Worm (Caenorhabditis elegans) whole organism, early embryonic: ENCODE data around the gene mboa-6.

Experiments used
- B0310.2 ChIP-seq: sonication (generic microtip); optimal IDR thresholded peaks from 2 replicates; lab custom pipeline; 2016; ENCODE audit warnings: mild to moderate bottlenecking, missing genetic modification characterization, missing compliant biosample characterization
- F13C5.2 ChIP-seq: sonication (generic microtip); optimal IDR thresholded peaks from 2 replicates; lab custom pipeline; 2017; ENCODE audit warnings: mild to moderate bottlenecking, missing genetic modification characterization, inconsistent platforms, missing compliant biosample characterization
- aly-1 ChIP-seq: sonication (generic microtip); optimal IDR thresholded peaks from 2 replicates; lab custom pipeline; 2016; ENCODE audit warnings: missing genetic modification characterization, missing compliant biosample characterization
- ama-1 ChIP-seq: fragments of 150-350 bp; optimal IDR thresholded peaks from 2 replicates; lab custom pipeline; 2014
- ceh-13 ChIP-seq: fragments of 200-800 bp; sonication (Bioruptor generic); optimal IDR thresholded peaks from 2 replicates; lab custom pipeline; 2018; ENCODE audit warnings: mild to moderate bottlenecking, missing genetic modification characterization, missing compliant biosample characterization
- ceh-36 ChIP-seq: sonication (generic microtip); optimal IDR thresholded peaks from 2 replicates; lab custom pipeline; 2016; ENCODE audit warnings: missing genetic modification characterization, inconsistent platforms, missing compliant biosample characterization
- ets-7 ChIP-seq: sonication (generic microtip); optimal IDR thresholded peaks from 2 replicates; lab custom pipeline; 2016; ENCODE audit warnings: missing genotype, missing genetic modification characterization, missing compliant biosample characterization
- flt-1 ChIP-seq: fragments of 200-800 bp; sonication (Bioruptor generic); IDR thresholded peaks from 2 replicates; pipeline ENCODE4 v1.3.6; 2022; ENCODE audit warnings: missing genetic modification characterization, missing compliant biosample characterization
- hmbx-1 ChIP-seq: sonication (generic microtip); optimal IDR thresholded peaks from 2 replicates; lab custom pipeline; 2016; ENCODE audit warnings: mild to moderate bottlenecking, missing genetic modification characterization, missing compliant biosample characterization
- hmg-4 ChIP-seq: fragments of 200-800 bp; sonication (Bioruptor generic); optimal IDR thresholded peaks from 2 replicates; lab custom pipeline; 2018; ENCODE audit warnings: mild to moderate bottlenecking, missing genetic modification characterization, missing compliant biosample characterization
- hnd-1 ChIP-seq: sonication (generic microtip); optimal IDR thresholded peaks from 2 replicates; lab custom pipeline; 2016; ENCODE audit warnings: missing genetic modification characterization, missing compliant biosample characterization
- pes-1 ChIP-seq: fragments of 200-800 bp; sonication (Bioruptor generic); IDR thresholded peaks from 2 replicates; pipeline ENCODE4 v1.3.6; 2022; ENCODE audit warnings: missing genetic modification reagents, missing genetic modification characterization, missing compliant biosample characterization
- scrt-1 ChIP-seq: fragments of 200-800 bp; sonication (Bioruptor generic); IDR thresholded peaks from 2 replicates; pipeline ENCODE4 v1.3.6; 2022; ENCODE audit warnings: missing genetic modification characterization, missing compliant biosample characterization
- sea-1 ChIP-seq: fragments of 200-800 bp; sonication (Bioruptor generic); conservative IDR thresholded peaks from 2 replicates; pipeline ENCODE4 v1.3.6; 2022; ENCODE audit warnings: missing genetic modification characterization, missing compliant biosample characterization
- tbx-11 ChIP-seq: fragments of 200-800 bp; sonication (Bioruptor generic); IDR thresholded peaks from 2 replicates; pipeline ENCODE4 v1.3.6; 2022; ENCODE audit warnings: missing genetic modification characterization, missing compliant biosample characterization
- tbx-37 ChIP-seq: fragments of 200-800 bp; sonication (Bioruptor generic); conservative IDR thresholded peaks from 2 replicates; pipeline ENCODE4 v1.3.6; 2022; ENCODE audit warnings: missing genetic modification reagents, missing genetic modification characterization, missing compliant biosample characterization
- tra-4 ChIP-seq: sonication (generic microtip); optimal IDR thresholded peaks from 2 replicates; lab custom pipeline; 2017; ENCODE audit warnings: missing genetic modification characterization, missing compliant biosample characterization

mboa-6 gene

ce11 chrIII:1970433-1970832 is 8.7 kb upstream of the mboa-6 start, which contains the start of gene R155.5:
Gene R155.5, minus strand, starts transcription at chrIII:1970533.
- TF ChIP-seq ets-7 (tag; lab: Kevin White, UChicago) = no peak
- TF ChIP-seq F13C5.2 (tag; lab: Kevin White, UChicago) = no peak
- no peak for TF ChIP-seq ama-1 (lab: Kevin White, UChicago)
- no peak for TF ChIP-seq sea-1
- no peak for TF ChIP-seq scrt-1 (GFP tag; lab: Robert Waterston, UW)

ce11 chrIII:1969802-1970201 is 8.1 kb upstream of the mboa-6 start, which contains the start of gene moa-1:
Gene moa-1, minus strand, starts transcription at chrIII:1969902.
- no peak for TF ChIP-seq aly-1 (tag; lab: Kevin White, UChicago)
- TF ChIP-seq ets-7 (tag; lab: Kevin White, UChicago) = no peak

- TF ChIP-seq F13C5.2 (tag; lab: Kevin White, UChicago) = no peak
- no peak for TF ChIP-seq aly-1 (tag; lab: Kevin White, UChicago)
- TF ChIP-seq scrt-1 (GFP tag; lab: Robert Waterston, UW) = no peak
- no peak for TF ChIP-seq hnd-1 (tag; lab: Kevin White, UChicago)
These were observed 1.4 kb upstream of the mboa-6 start for ce11 chrIII:1963128-1963527.

- TF ChIP-seq ama-1 (lab: Kevin White, UChicago) (no peak), F13C5.2 (tag; lab: Kevin White, UChicago) (no peak)
These were observed 807 bp upstream of the mboa-6 start for ce11 chrIII:1962552-1962951.

ce11 chrIII:1955520-1956095 is 6.1 kb downstream of the mboa-6 start:
- TF ChIP-seq ama-1 (lab: Kevin White, UChicago) (no peak), hmbx-1 (no peak), pes-1 (no peak), aly-1 (tag; lab: Kevin White, UChicago) (no peak), ceh-13 (no peak), tra-4 (tag; lab: Kevin White, UChicago) (no peak)

- peak; percentile 75 for TF ChIP-seq ama-1 (lab: Kevin White, UChicago)
- no peak for TF ChIP-seq pes-1
- no peak for TF ChIP-seq flt-1 (GFP tag; lab: Robert Waterston, UW)
- no peak for TF ChIP-seq ceh-36 (tag; lab: Kevin White, UChicago)
These were observed 10.4 kb downstream of the mboa-6 start, which contains the start of gene F53A3.7 for ce11 chrIII:1951388-1951787. Gene F53A3.7, plus strand, starts transcription at chrIII:1951526.

ce11 chrIII:1950236-1950635 is 11.5 kb downstream of the mboa-6 start, which contains the start of the genes polh-1 and rps-22:
Gene polh-1, minus strand, starts transcription at chrIII:1950269.
Gene rps-22, plus strand, starts transcription at chrIII:1950535.
- no peak for TF ChIP-seq B0310.2 (tag; lab: Kevin White, UChicago)
- peak; percentile 3 for TF ChIP-seq tra-4 (tag; lab: Kevin White, UChicago)
- no peak for TF ChIP-seq hmbx-1
- TF ChIP-seq sea-1 = no peak
- TF ChIP-seq flt-1 (GFP tag; lab: Robert Waterston, UW) = peak; percentile 55
- TF ChIP-seq pes-1 = no peak
- TF ChIP-seq ama-1 (lab: Kevin White, UChicago) = no peak
- TF ChIP-seq hnd-1 (tag; lab: Kevin White, UChicago) = no peak
- TF ChIP-seq scrt-1 (GFP tag; lab: Robert Waterston, UW) = no peak
- no peak for TF ChIP-seq ets-7 (tag; lab: Kevin White, UChicago)
- TF ChIP-seq tbx-11 (GFP tag; lab: Robert Waterston, UW) = no peak
- peak; percentile 75 for TF ChIP-seq F13C5.2 (tag; lab: Kevin White, UChicago)
- TF ChIP-seq hmg-4 (GFP tag; lab: Kevin White, UChicago) = peak; percentile 11
- TF ChIP-seq ceh-13 = no peak
- no peak for TF ChIP-seq tbx-37
- no peak for TF ChIP-seq ceh-36 (tag; lab: Kevin White, UChicago)
- no peak for TF ChIP-seq aly-1 (tag; lab: Kevin White, UChicago)

- TF ChIP-seq hmbx-1 (no peak), ceh-13 (no peak), ets-7 (tag; lab: Kevin White, UChicago) (no peak), hmg-4 (GFP tag; lab: Kevin White, UChicago) (no peak), tra-4 (tag; lab: Kevin White, UChicago) (no peak), scrt-1 (GFP tag; lab: Robert Waterston, UW) (no peak), aly-1 (tag; lab: Kevin White, UChicago) (no peak), flt-1 (GFP tag; lab: Robert Waterston, UW) (no peak), pes-1 (no peak), F13C5.2 (tag; lab: Kevin White, UChicago) (no peak), ceh-36 (tag; lab: Kevin White, UChicago) (no peak), B0310.2 (tag; lab: Kevin White, UChicago) (no peak), hnd-1 (tag; lab: Kevin White, UChicago) (no peak), sea-1 (no peak), tbx-11 (GFP tag; lab: Robert Waterston, UW) (no peak), tbx-37 (no peak), ama-1 (lab: Kevin White, UChicago) (no peak)
These were observed 12.4 kb downstream of the mboa-6 start for ce11 chrIII:1949362-1949761.

ce11 chrIII:1947851-1948250 is 13.9 kb downstream of the mboa-6 start:
- TF ChIP-seq sea-1 (no peak), tbx-11 (GFP tag; lab: Robert Waterston, UW) (no peak), ama-1 (lab: Kevin White, UChicago) (no peak), hmg-4 (GFP tag; lab: Kevin White, UChicago) (no peak), B0310.2 (tag; lab: Kevin White, UChicago) (no peak), pes-1 (no peak), tbx-37 (no peak), ceh-36 (tag; lab: Kevin White, UChicago) (no peak), hmbx-1 (no peak), aly-1 (tag; lab: Kevin White, UChicago) (no peak)
